Worm (Caenorhabditis elegans): Measurements from ENCODE around the gene attf-3.

DNA sequence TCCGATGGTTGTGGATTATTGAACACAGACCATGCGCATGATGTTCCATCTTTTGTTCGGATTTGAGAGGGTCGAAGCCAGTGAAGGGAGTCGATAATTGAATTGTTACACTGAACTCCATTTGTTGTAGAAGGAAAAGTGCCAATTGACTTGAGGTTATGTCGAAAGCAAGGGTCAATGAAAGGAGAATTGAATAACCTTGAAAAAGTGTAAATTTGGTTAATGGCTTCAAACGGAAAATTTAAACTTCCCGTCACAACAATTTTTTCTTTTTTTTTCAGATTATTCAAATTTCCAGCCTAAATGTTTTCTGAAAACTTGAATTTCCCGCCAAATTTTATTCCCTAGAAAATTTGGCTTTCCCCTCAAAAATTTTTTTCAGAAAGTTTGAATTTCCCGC is 48.1 kb downstream of the attf-3 start, which contains the start of gene clp-10:
- TF ChIP-seq jun-1 (tag; optimal IDR thresholded peaks at IDR 0.05) (no peak), nhr-10 (tag; optimal IDR thresholded peaks at IDR 0.05) (no peak), aha-1 (tag) (no peak)

Measured in whole organism, L4 larva.